Fruit fly (Drosophila melanogaster) whole organism, larva: Measurements from ENCODE around the gene cyc.

Experiments used
- noc ChIP-seq: fragments of 200-800 bp; sonication (Bioruptor generic); optimal IDR thresholded peaks from 3 replicates; lab custom pipeline; 2019; ENCODE audit warnings: missing biosample characterization, mild to moderate bottlenecking, missing genetic modification characterization, moderate library complexity

Gene cyc

dm6 chr3L:19787632-19788031 lies 28.1 kb downstream of the cyc start:
- peak; percentile 53 for TF ChIP-seq noc

DNA sequence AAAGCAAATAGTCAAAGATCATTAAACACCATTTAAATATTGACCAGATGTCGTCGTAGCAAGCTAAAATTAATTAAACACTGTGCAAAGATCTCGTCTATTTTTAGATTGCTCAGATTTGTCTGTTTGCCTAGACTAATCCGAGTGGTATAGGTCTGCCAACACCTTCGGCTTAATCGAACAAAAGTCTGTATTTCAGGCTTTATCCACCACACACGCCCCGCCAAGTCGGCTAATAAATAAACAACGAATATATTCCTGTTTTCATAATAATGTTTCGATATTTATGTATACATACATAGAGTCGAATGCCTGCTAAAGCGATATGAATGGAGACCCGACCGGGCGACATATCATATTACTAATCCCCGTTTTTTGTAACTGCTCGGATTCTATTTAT lies 37.2 kb downstream of the cyc start:
- no peak for TF ChIP-seq noc

DNA sequence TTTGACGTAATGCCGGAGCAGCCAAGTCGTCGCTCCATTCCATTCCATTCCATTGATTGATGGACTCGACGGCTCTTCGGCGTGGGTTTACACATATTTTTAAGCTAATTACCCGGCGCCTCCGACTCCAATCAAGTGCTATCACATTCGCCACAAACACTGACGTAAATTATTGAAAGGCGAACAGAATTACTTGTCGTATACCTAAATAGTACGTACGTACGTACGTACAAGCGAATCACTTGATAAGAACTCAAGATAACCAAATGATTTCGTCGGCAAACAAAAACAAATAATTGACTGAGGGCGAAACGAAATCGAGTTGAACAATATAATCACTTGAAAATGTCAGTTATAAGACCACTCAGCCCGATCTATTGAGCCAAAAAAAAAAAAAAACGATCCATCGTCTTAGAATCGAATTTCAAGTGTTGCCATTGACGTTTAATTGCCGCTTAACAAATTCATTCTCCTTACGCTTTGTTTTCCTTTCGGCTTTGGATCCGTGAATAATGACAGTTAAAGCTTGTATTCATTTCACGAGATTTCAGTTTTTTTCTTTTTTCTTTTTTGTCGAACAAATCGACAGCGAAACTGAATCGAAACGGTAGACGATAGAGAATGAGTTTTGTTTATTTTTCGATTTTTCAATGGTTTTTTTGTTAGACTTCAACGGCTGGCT lies 38.3 kb downstream of the cyc start:
- peak; percentile 87 for TF ChIP-seq noc
